Fruit fly (Drosophila melanogaster) whole organism, prepupa: ENCODE results near the gene CG13364.

Source experiments
- Blimp-1 ChIP-seq: fragments of 200-800 bp; sonication (Bioruptor generic); optimal IDR thresholded peaks from 3 replicates; lab custom pipeline; 2017; ENCODE audit warnings: missing biosample characterization, missing genetic modification characterization, mild to moderate bottlenecking, moderate library complexity, missing genetic modification reagents
- CG10631 ChIP-seq: fragments of 200-800 bp; sonication (Bioruptor generic); optimal IDR thresholded peaks from 2 replicates; lab custom pipeline; 2016; ENCODE audit warnings: missing biosample characterization, missing genetic modification characterization
- CG10669 ChIP-seq: fragments of 200-800 bp; sonication (Bioruptor generic); optimal IDR thresholded peaks from 3 replicates; lab custom pipeline; 2018; ENCODE audit warnings: missing biosample characterization, mild to moderate bottlenecking, missing genetic modification characterization, moderate library complexity
- CG11762 ChIP-seq: fragments of 200-800 bp; sonication (Bioruptor generic); optimal IDR thresholded peaks from 3 replicates; lab custom pipeline; 2016; ENCODE audit warnings: missing biosample characterization, missing genetic modification characterization; ENCODE audit not compliant: insufficient read depth
- CG11902 ChIP-seq: fragments of 200-800 bp; sonication (Bioruptor generic); optimal IDR thresholded peaks from 3 replicates; lab custom pipeline; 2016; ENCODE audit warnings: missing biosample characterization, missing genetic modification characterization
- CG15336 ChIP-seq: fragments of 200-800 bp; sonication (Bioruptor generic); IDR thresholded peaks from 2 replicates; pipeline ENCODE4 v1.3.6; 2022; ENCODE audit warnings: missing biosample characterization, missing genetic modification characterization
- CG16779 ChIP-seq: fragments of 200-800 bp; sonication (Bioruptor generic); optimal IDR thresholded peaks from 3 replicates; lab custom pipeline; 2017; ENCODE audit warnings: missing biosample characterization, mild to moderate bottlenecking, missing genetic modification characterization
- CG3032 ChIP-seq: fragments of 200-800 bp; optimal IDR thresholded peaks from 2 replicates; lab custom pipeline; 2019; ENCODE audit warnings: missing biosample characterization, mild to moderate bottlenecking, missing genetic modification characterization, moderate library complexity
- CG31627 ChIP-seq: fragments of 200-800 bp; sonication (Bioruptor generic); optimal IDR thresholded peaks from 3 replicates; lab custom pipeline; 2016; ENCODE audit warnings: missing biosample characterization, missing genetic modification characterization
- CG34406 ChIP-seq: fragments of 200-800 bp; sonication (Bioruptor generic); optimal IDR thresholded peaks from 3 replicates; lab custom pipeline; 2016; ENCODE audit warnings: missing biosample characterization, missing genetic modification characterization
- CG4318 ChIP-seq: fragments of 200-800 bp; sonication (Bioruptor generic); optimal IDR thresholded peaks from 3 replicates; lab custom pipeline; 2017; ENCODE audit warnings: missing biosample characterization, mild to moderate bottlenecking, missing genetic modification characterization
- CG6163 ChIP-seq: fragments of 200-800 bp; sonication (Bioruptor generic); IDR thresholded peaks from 3 replicates; pipeline ENCODE4 v1.3.6; 2022; ENCODE audit warnings: missing biosample characterization, missing genetic modification characterization
- CG6276 ChIP-seq: fragments of 200-800 bp; sonication (Bioruptor generic); optimal IDR thresholded peaks from 2 replicates; lab custom pipeline; 2017; ENCODE audit warnings: missing biosample characterization, mild to moderate bottlenecking, missing genetic modification characterization
- CG6792 ChIP-seq: fragments of 200-800 bp; sonication (Bioruptor generic); optimal IDR thresholded peaks from 3 replicates; lab custom pipeline; 2016; ENCODE audit warnings: missing biosample characterization, missing genetic modification characterization
- CG6854 ChIP-seq: fragments of 200-800 bp; sonication (Bioruptor generic); optimal IDR thresholded peaks from 2 replicates; lab custom pipeline; 2017; ENCODE audit warnings: missing biosample characterization, mild to moderate bottlenecking, missing genetic modification characterization
- CG8119 ChIP-seq: fragments of 200-800 bp; sonication (Bioruptor generic); IDR thresholded peaks from 3 replicates; pipeline ENCODE4 v1.3.6; 2022; ENCODE audit warnings: missing biosample characterization, missing genetic modification characterization
- CG8632 ChIP-seq: fragments of 200-800 bp; sonication (Bioruptor generic); optimal IDR thresholded peaks from 3 replicates; lab custom pipeline; 2016; ENCODE audit warnings: missing biosample characterization, missing genetic modification characterization
- CG9139 ChIP-seq: fragments of 200-800 bp; sonication (Bioruptor generic); optimal IDR thresholded peaks from 3 replicates; lab custom pipeline; 2017; ENCODE audit warnings: missing biosample characterization, mild to moderate bottlenecking, missing genetic modification characterization
- Eip75B ChIP-seq: fragments of 200-800 bp; sonication (Bioruptor generic); optimal IDR thresholded peaks from 3 replicates; lab custom pipeline; 2016; ENCODE audit warnings: missing biosample characterization, missing genetic modification characterization
- Eip78C ChIP-seq: fragments of 200-800 bp; sonication (Bioruptor generic); peaks from one replicate; lab custom pipeline; 2016; ENCODE audit warnings: missing biosample characterization, missing genetic modification characterization
- Eip93F ChIP-seq: fragments of 200-800 bp; sonication (Bioruptor generic); optimal IDR thresholded peaks from 2 replicates; lab custom pipeline; 2016; ENCODE audit warnings: missing biosample characterization, mild to moderate bottlenecking, missing genetic modification characterization
- Ets21C ChIP-seq: fragments of 200-800 bp; sonication (Bioruptor generic); optimal IDR thresholded peaks from 3 replicates; lab custom pipeline; 2016; ENCODE audit warnings: missing biosample characterization, missing genetic modification characterization
- Ets96B ChIP-seq: fragments of 200-800 bp; optimal IDR thresholded peaks from 2 replicates; lab custom pipeline; 2019; ENCODE audit warnings: missing biosample characterization, mild to moderate bottlenecking, missing genetic modification characterization, moderate library complexity
- Gug ChIP-seq: fragments of 200-800 bp; sonication (Bioruptor generic); IDR thresholded peaks from 2 replicates; pipeline ENCODE4 v1.3.6; 2022; ENCODE audit warnings: missing biosample characterization, missing genetic modification characterization
- Hr38 ChIP-seq: sonication (Bioruptor generic); optimal IDR thresholded peaks from 2 replicates; lab custom pipeline; 2016; ENCODE audit warnings: missing biosample characterization, missing genetic modification characterization
- Hr4 ChIP-seq: fragments of 200-800 bp; sonication (Bioruptor generic); optimal IDR thresholded peaks from 3 replicates; lab custom pipeline; 2016; ENCODE audit warnings: missing biosample characterization, missing genetic modification characterization
- OdsH ChIP-seq: fragments of 200-800 bp; sonication (Bioruptor generic); optimal IDR thresholded peaks from 3 replicates; lab custom pipeline; 2016; ENCODE audit warnings: missing biosample characterization, missing genetic modification characterization
- Smox ChIP-seq: fragments of 200-800 bp; sonication (Bioruptor generic); optimal IDR thresholded peaks from 3 replicates; lab custom pipeline; 2016; ENCODE audit warnings: missing biosample characterization, missing genetic modification characterization
- Sox102F ChIP-seq: fragments of 200-800 bp; sonication (Bioruptor generic); optimal IDR thresholded peaks from 2 replicates; lab custom pipeline; 2016; ENCODE audit warnings: missing biosample characterization, mild to moderate bottlenecking, missing genetic modification characterization
- Sox14 ChIP-seq: fragments of 200-800 bp; sonication (Bioruptor generic); optimal IDR thresholded peaks from 3 replicates; lab custom pipeline; 2016; ENCODE audit warnings: missing biosample characterization, missing genetic modification characterization
- achi ChIP-seq: fragments of 200-800 bp; sonication (Bioruptor generic); optimal IDR thresholded peaks from 3 replicates; lab custom pipeline; 2016; ENCODE audit warnings: missing biosample characterization, missing genetic modification characterization
- cyc ChIP-seq: fragments of 200-800 bp; sonication (Bioruptor generic); optimal IDR thresholded peaks from 3 replicates; lab custom pipeline; 2016; ENCODE audit warnings: missing biosample characterization, missing genetic modification characterization
- dac ChIP-seq: fragments of 200-800 bp; sonication (Bioruptor generic); optimal IDR thresholded peaks from 2 replicates; lab custom pipeline; 2017; ENCODE audit warnings: missing biosample characterization, mild to moderate bottlenecking, missing genetic modification characterization
- eg ChIP-seq: fragments of 200-800 bp; sonication (Bioruptor generic); IDR thresholded peaks from 3 replicates; pipeline ENCODE4 v1.3.6; 2022; ENCODE audit warnings: missing biosample characterization, missing genetic modification characterization
- esn ChIP-seq: fragments of 200-800 bp; sonication (Bioruptor generic); optimal IDR thresholded peaks from 2 replicates; lab custom pipeline; 2016; ENCODE audit warnings: missing biosample characterization, mild to moderate bottlenecking, missing genetic modification characterization, moderate library complexity
- fd59A ChIP-seq: fragments of 200-800 bp; sonication (Bioruptor generic); optimal IDR thresholded peaks from 2 replicates; lab custom pipeline; 2017; ENCODE audit warnings: missing biosample characterization, mild to moderate bottlenecking, missing genetic modification characterization, missing genetic modification reagents
- fd85E ChIP-seq: fragments of 200-800 bp; sonication (Bioruptor generic); optimal IDR thresholded peaks from 3 replicates; lab custom pipeline; 2016; ENCODE audit warnings: missing biosample characterization, missing genetic modification characterization
- fkh ChIP-seq: fragments of 200-800 bp; sonication (Bioruptor generic); optimal IDR thresholded peaks from 3 replicates; lab custom pipeline; 2017; ENCODE audit warnings: missing biosample characterization, mild to moderate bottlenecking, missing genetic modification characterization, moderate library complexity
- lz ChIP-seq: fragments of 200-800 bp; sonication (Bioruptor generic); optimal IDR thresholded peaks from 3 replicates; lab custom pipeline; 2016; ENCODE audit warnings: missing biosample characterization, missing genetic modification characterization
- net ChIP-seq: fragments of 200-800 bp; sonication (Bioruptor generic); optimal IDR thresholded peaks from 3 replicates; lab custom pipeline; 2016; ENCODE audit warnings: missing biosample characterization, missing genetic modification characterization
- pdm3 ChIP-seq: fragments of 200-800 bp; sonication (Bioruptor generic); optimal IDR thresholded peaks from 3 replicates; lab custom pipeline; 2016; ENCODE audit warnings: missing biosample characterization, missing genetic modification characterization
- salr ChIP-seq, 2 experiments: fragments of 200-800 bp; sonication (Bioruptor generic); optimal IDR thresholded peaks; 3 replicates each; lab custom pipeline; 2016 to 2018; ENCODE audit warnings: missing biosample characterization in 2 of 2, missing genetic modification characterization in 2 of 2, mild to moderate bottlenecking in 1 of 2
- spab ChIP-seq: fragments of 200-800 bp; sonication (Bioruptor generic); optimal IDR thresholded peaks from 2 replicates; lab custom pipeline; 2017; ENCODE audit warnings: missing biosample characterization, mild to moderate bottlenecking, missing genetic modification characterization, missing genetic modification reagents
- svp ChIP-seq: fragments of 200-800 bp; sonication (Bioruptor generic); peaks from one replicate; lab custom pipeline; 2016; ENCODE audit warnings: missing biosample characterization, missing genetic modification characterization
- topi ChIP-seq: fragments of 200-800 bp; sonication (Bioruptor generic); optimal IDR thresholded peaks from 3 replicates; lab custom pipeline; 2016; ENCODE audit warnings: missing biosample characterization, missing genetic modification characterization

CG13364 gene

DNA sequence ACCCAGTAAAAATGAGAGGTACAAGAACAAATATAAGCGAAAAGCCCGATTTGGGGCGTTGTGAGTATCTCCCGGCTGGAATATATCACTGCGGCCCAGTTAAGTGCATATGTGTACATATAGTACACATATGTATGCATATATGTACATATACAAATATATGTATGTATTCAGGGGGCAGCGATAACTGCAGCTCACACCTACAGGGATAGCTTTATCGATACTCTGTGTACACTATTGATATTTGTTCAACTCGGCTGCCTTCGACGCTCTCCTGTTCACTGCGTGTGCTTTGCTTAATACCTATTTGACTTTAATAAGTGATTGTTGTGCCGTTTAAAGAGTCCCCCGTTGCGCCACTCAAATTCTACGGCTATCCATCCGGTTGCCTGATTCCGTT is 43.2 kb downstream of the CG13364 start, which contains the start of gene vnd (continued):
- TF ChIP-seq Eip75B (GFP tag; lab: Kevin White, UChicago), result no peak
- peak; percentile 65 for TF ChIP-seq fkh (GFP tag; lab: Kevin White, UChicago)
- peak; percentile 10 for TF ChIP-seq achi (GFP tag; lab: Kevin White, UChicago)
- TF ChIP-seq svp (GFP tag; lab: Kevin White, UChicago), result no peak
- TF ChIP-seq CG34406 (GFP tag; lab: Kevin White, UChicago), result peak; percentile 31
- TF ChIP-seq CG6854 (GFP tag; lab: Kevin White, UChicago), result no peak
- TF ChIP-seq eg, result no peak
- TF ChIP-seq cyc (GFP tag; lab: Kevin White, UChicago), result no peak
- TF ChIP-seq CG31627, result no peak
- TF ChIP-seq CG11762, result no peak
- TF ChIP-seq CG15336 (GFP tag; lab: Robert Waterston, UW), result no peak
- no peak for TF ChIP-seq Hr38 (GFP tag; lab: Kevin White, UChicago)
- no peak for TF ChIP-seq dac (GFP tag; lab: Kevin White, UChicago)
- TF ChIP-seq CG6276, result no peak
- peak; percentile 34; the same call in 1 of the 3 replicates for TF ChIP-seq CG6163 (GFP tag; lab: Robert Waterston, UW)
- TF ChIP-seq CG10631 (GFP tag; lab: Kevin White, UChicago), result peak; percentile 49
- TF ChIP-seq CG8632 (GFP tag; lab: Kevin White, UChicago), result peak; percentile 29
- peak; percentile 18 for TF ChIP-seq pdm3
- no peak for TF ChIP-seq CG9139 (GFP tag; lab: Kevin White, UChicago)
- no peak for TF ChIP-seq CG4318
- no peak for TF ChIP-seq Blimp-1 (GFP tag; lab: Kevin White, UChicago)
- TF ChIP-seq CG11902, result no peak
- TF ChIP-seq Hr4 (GFP tag; lab: Kevin White, UChicago), result no peak
- TF ChIP-seq Eip93F, result no peak
- peak; percentile 16 for TF ChIP-seq fd59A (GFP tag; lab: Kevin White, UChicago)
- no peak for TF ChIP-seq Sox14 (GFP tag; lab: Kevin White, UChicago)
- no peak for TF ChIP-seq Ets96B
- TF ChIP-seq Sox102F (GFP tag; lab: Kevin White, UChicago), result no peak
- no peak for TF ChIP-seq CG8119 (GFP tag; lab: Robert Waterston, UW)
- TF ChIP-seq CG6792 (GFP tag; lab: Kevin White, UChicago), result peak; percentile 11
- peak; percentile 19 for TF ChIP-seq OdsH
- no peak for TF ChIP-seq lz (GFP tag; lab: Kevin White, UChicago)
- TF ChIP-seq CG10669 (GFP tag; lab: Kevin White, UChicago), result peak; percentile 30
- peak; percentile 4 for TF ChIP-seq net (GFP tag; lab: Kevin White, UChicago)
- TF ChIP-seq CG16779 (tag; lab: Kevin White, UChicago), result no peak
- TF ChIP-seq Gug (GFP tag; lab: Robert Waterston, UW), result no peak
- TF ChIP-seq esn (GFP tag; lab: Kevin White, UChicago), result no peak
- TF ChIP-seq topi, result no peak
- TF ChIP-seq spab (GFP tag; lab: Kevin White, UChicago), result peak; percentile 23
- no peak for TF ChIP-seq fd85E (GFP tag; lab: Kevin White, UChicago)

DNA sequence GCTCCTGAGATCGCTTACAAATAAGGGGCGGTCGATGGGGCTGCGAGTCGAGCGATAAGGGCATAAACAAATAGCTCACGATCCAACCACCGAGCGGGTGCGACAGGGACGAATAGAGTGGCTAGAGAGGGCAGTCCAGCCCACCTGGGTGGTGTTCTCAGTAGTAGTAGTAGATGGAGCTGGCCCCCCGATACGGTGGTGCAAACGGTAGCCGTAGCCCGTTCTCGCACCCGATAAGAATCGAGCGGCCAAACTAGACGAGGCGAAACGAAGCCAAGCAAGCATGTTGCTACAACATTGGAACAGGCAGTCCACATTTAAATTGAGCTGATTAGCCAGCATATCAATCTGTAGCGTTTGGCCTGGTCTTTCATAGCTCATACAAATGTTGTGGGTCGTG is 44.4 kb downstream of the CG13364 start:
- TF ChIP-seq CG6854 (GFP tag; lab: Kevin White, UChicago) (no peak), Smox (GFP tag; lab: Kevin White, UChicago) (no peak), salr (GFP tag; optimal IDR thresholded peaks at IDR 0.05; lab: Kevin White, UChicago) (no peak), svp (GFP tag; lab: Kevin White, UChicago) (no peak), Eip78C (GFP tag; lab: Kevin White, UChicago) (no peak), dac (GFP tag; lab: Kevin White, UChicago) (no peak), CG3032 (no peak), Ets21C (GFP tag; lab: Kevin White, UChicago) (no peak)
